Worm (Caenorhabditis elegans): ENCODE data around the gene T02G5.14.

- TF ChIP-seq ama-1 (optimal IDR thresholded peaks at IDR 0.05) (no peak), unc-62 (GFP tag; optimal IDR thresholded peaks at IDR 0.05) (no peak), nhr-28 (tag; optimal IDR thresholded peaks at IDR 0.05) (no peak), pha-4 (tag; optimal IDR thresholded peaks at IDR 0.05) (no peak), ZK546.5 (tag; optimal IDR thresholded peaks at IDR 0.05) (no peak), lsy-12 (tag; optimal IDR thresholded peaks at IDR 0.05) (no peak), nfya-1 (tag; optimal IDR thresholded peaks at IDR 0.05; ENCODE audit: insufficient read depth) (peak; percentile 62), daf-12 (tag; optimal IDR thresholded peaks at IDR 0.05) (no peak), skn-1 (tag; optimal IDR thresholded peaks at IDR 0.05) (peak; percentile 58), sea-2 (GFP tag; optimal IDR thresholded peaks at IDR 0.05) (no peak), elt-3 (tag; optimal IDR thresholded peaks at IDR 0.05) (no peak), nhr-237 (tag; optimal IDR thresholded peaks at IDR 0.05) (no peak), elt-2 (tag; optimal IDR thresholded peaks at IDR 0.05) (peak; percentile 61)
Measured at ce11 chrII:7072590-7073536, 11.3 kb upstream of the T02G5.14 start.
